Worm (Caenorhabditis elegans) whole organism, L4 larva: ENCODE measurements around the gene C04B4.6.

Experiments
- F10B5.3 ChIP-seq: sonication (generic microtip); optimal IDR thresholded peaks from 2 replicates; lab custom pipeline; 2016; ENCODE audit warnings: mild to moderate bottlenecking, missing genetic modification characterization, missing compliant biosample characterization
- F26F4.8 ChIP-seq: fragments of 200-800 bp; sonication (Bioruptor generic); conservative IDR thresholded peaks from 2 replicates; pipeline ENCODE4 v1.3.6; 2022; ENCODE audit warnings: missing genetic modification characterization, missing compliant biosample characterization
- F49E8.2 ChIP-seq: sonication (generic microtip); optimal IDR thresholded peaks from 2 replicates; lab custom pipeline; 2016; ENCODE audit warnings: missing compliant biosample characterization, mild to moderate bottlenecking, missing genetic modification characterization, borderline replicate concordance
- R02D3.7 ChIP-seq: fragments of 150-350 bp; sonication (generic microtip); optimal IDR thresholded peaks from 3 replicates; lab custom pipeline; 2014; ENCODE audit warnings: missing biosample characterization, missing genetic modification characterization
- Y105C5A.15 ChIP-seq: fragments of 200-800 bp; sonication (Bioruptor generic); IDR thresholded peaks from 2 replicates; pipeline ENCODE4 v1.3.6; 2022; ENCODE audit warnings: missing genetic modification characterization, missing compliant biosample characterization
- Y75B8A.6 ChIP-seq: fragments of 200-800 bp; sonication (Bioruptor generic); IDR thresholded peaks from 2 replicates; pipeline ENCODE4 v1.3.6; 2022; ENCODE audit warnings: missing genetic modification reagents, missing genetic modification characterization, missing compliant biosample characterization
- ZK546.5 ChIP-seq, 2 experiments: sonication (generic microtip); optimal IDR thresholded peaks; 2 replicates each; lab custom pipeline; 2017; ENCODE audit warnings: missing biosample characterization in 2 of 2, missing genetic modification characterization in 2 of 2
- aha-1 ChIP-seq: fragments of 150-350 bp; peaks from one replicate; lab custom pipeline; 2014; ENCODE audit warnings: missing biosample characterization, missing genetic modification characterization
- ama-1 ChIP-seq: fragments of 150-350 bp; optimal IDR thresholded peaks from 2 replicates; lab custom pipeline; 2014; ENCODE audit warnings: inconsistent platforms, mixed read lengths
- ceh-20 ChIP-seq: fragments of 200-800 bp; sonication (Bioruptor generic); IDR thresholded peaks from 2 replicates; pipeline ENCODE4 v1.3.6; 2022; ENCODE audit warnings: missing genetic modification reagents, missing genetic modification characterization, missing compliant biosample characterization
- ceh-28 ChIP-seq: fragments of 150-350 bp; optimal IDR thresholded peaks from 2 replicates; lab custom pipeline; 2014; ENCODE audit warnings: missing biosample characterization, missing genetic modification reagents, missing genetic modification characterization
- ceh-32 ChIP-seq: sonication (generic microtip); optimal IDR thresholded peaks from 2 replicates; lab custom pipeline; 2016; ENCODE audit warnings: mild to moderate bottlenecking, missing genetic modification characterization, missing compliant biosample characterization; ENCODE audit not compliant: poor library complexity
- daf-16 ChIP-seq, 3 experiments: sonication (generic microtip); optimal IDR thresholded peaks; 2 replicates each; lab custom pipeline; 2016 to 2017; ENCODE audit warnings: missing genetic modification characterization in 3 of 3, missing genetic modification reagents in 3 of 3, mild to moderate bottlenecking in 2 of 3, missing compliant biosample characterization in 2 of 3, missing biosample characterization in 1 of 3, moderate library complexity in 1 of 3
- daf-8 ChIP-seq: fragments of 200-800 bp; sonication (Bioruptor generic); IDR thresholded peaks from 2 replicates; pipeline ENCODE4 v1.3.6; 2022; ENCODE audit warnings: missing genetic modification characterization, missing compliant biosample characterization
- dmd-8 ChIP-seq: fragments of 200-800 bp; sonication (Bioruptor generic); IDR thresholded peaks from 2 replicates; pipeline ENCODE4 v1.3.6; 2022; ENCODE audit warnings: missing genetic modification characterization, missing compliant biosample characterization
- dmd-9 ChIP-seq: fragments of 200-800 bp; sonication (Bioruptor generic); IDR thresholded peaks from 2 replicates; pipeline ENCODE4 v1.3.6; 2022; ENCODE audit warnings: missing genetic modification reagents, missing genetic modification characterization, missing compliant biosample characterization
- duxl-1 ChIP-seq: sonication (generic microtip); optimal IDR thresholded peaks from 2 replicates; lab custom pipeline; 2016; ENCODE audit warnings: mild to moderate bottlenecking, missing genetic modification characterization, moderate library complexity, missing compliant biosample characterization; ENCODE audit not compliant: poor library complexity
- egl-27 ChIP-seq: sonication (generic microtip); optimal IDR thresholded peaks from 3 replicates; lab custom pipeline; 2017; ENCODE audit warnings: missing biosample characterization, missing genetic modification reagents, missing genetic modification characterization
- hlh-30 ChIP-seq: sonication (generic microtip); optimal IDR thresholded peaks from 2 replicates; lab custom pipeline; 2017; ENCODE audit warnings: antibody characterized with exemption, mild to moderate bottlenecking, missing genetic modification characterization, missing compliant biosample characterization; ENCODE audit not compliant: insufficient read depth
- hmg-1.1 ChIP-seq: fragments of 200-800 bp; sonication (Bioruptor generic); IDR thresholded peaks from 2 replicates; pipeline ENCODE4 v1.3.6; 2022; ENCODE audit warnings: missing genetic modification reagents, missing genetic modification characterization, missing compliant biosample characterization
- jun-1 ChIP-seq: fragments of 150-350 bp; optimal IDR thresholded peaks from 2 replicates; lab custom pipeline; 2014; ENCODE audit warnings: missing biosample characterization, missing genetic modification reagents, missing genetic modification characterization
- lin-39 ChIP-seq: fragments of 150-350 bp; optimal IDR thresholded peaks from 2 replicates; lab custom pipeline; 2014; ENCODE audit warnings: missing biosample characterization, missing genetic modification reagents, missing genetic modification characterization
- mdl-1 ChIP-seq, 2 experiments: fragments of 150-350 bp in 1 of 2; sonication (generic microtip) in 1 of 2; optimal IDR thresholded peaks; 2 replicates each; lab custom pipeline; 2014 to 2017; ENCODE audit warnings: missing biosample characterization in 2 of 2, missing genetic modification characterization in 2 of 2
- mdt-29 ChIP-seq: fragments of 200-800 bp; sonication (Bioruptor generic); IDR thresholded peaks from 2 replicates; pipeline ENCODE4 v1.3.6; 2022; ENCODE audit warnings: missing genetic modification reagents, missing genetic modification characterization, missing compliant biosample characterization
- mxl-2 ChIP-seq: fragments of 200-800 bp; sonication (Bioruptor generic); conservative IDR thresholded peaks from 2 replicates; pipeline ENCODE4 v1.3.6; 2022; ENCODE audit warnings: missing genetic modification reagents, missing genetic modification characterization, missing compliant biosample characterization
- nhr-76 ChIP-seq: fragments of 150-350 bp; optimal IDR thresholded peaks from 2 replicates; lab custom pipeline; 2014; ENCODE audit warnings: missing biosample characterization, missing genetic modification characterization
- pha-4 ChIP-seq, 2 experiments: fragments of 150-350 bp in 1 of 2; fragments of 200-800 bp in 1 of 2; sonication (Bioruptor generic) in 1 of 2; IDR thresholded peaks in 1 of 2; optimal IDR thresholded peaks in 1 of 2; 2 replicates each; pipeline versions ENCODE4 v1.3.6 to Lab custom; 2014 to 2022; ENCODE audit warnings: missing genetic modification characterization in 2 of 2, missing genetic modification reagents in 2 of 2, missing biosample characterization in 1 of 2, missing compliant biosample characterization in 1 of 2
- pqm-1 ChIP-seq: sonication (generic microtip); optimal IDR thresholded peaks from 2 replicates; lab custom pipeline; 2017; ENCODE audit warnings: missing biosample characterization, missing genetic modification characterization
- saeg-2 ChIP-seq: fragments of 200-800 bp; sonication (Bioruptor generic); IDR thresholded peaks from 2 replicates; pipeline ENCODE4 v1.3.6; 2022; ENCODE audit warnings: missing genetic modification reagents, missing genetic modification characterization, missing compliant biosample characterization
- set-16 ChIP-seq: fragments of 200-800 bp; sonication (Bioruptor generic); IDR thresholded peaks from 2 replicates; pipeline ENCODE4 v1.3.6; 2022; ENCODE audit warnings: missing genetic modification reagents, missing genetic modification characterization, missing compliant biosample characterization
- unc-130 ChIP-seq: sonication (generic microtip); optimal IDR thresholded peaks from 2 replicates; lab custom pipeline; 2016; ENCODE audit warnings: missing genetic modification reagents, missing genetic modification characterization, missing compliant biosample characterization
- unc-39 ChIP-seq: sonication (generic microtip); optimal IDR thresholded peaks from 2 replicates; lab custom pipeline; 2017; ENCODE audit warnings: missing biosample characterization, missing genetic modification characterization
- unc-62 ChIP-seq, 3 experiments: fragments of 150-350 bp in 1 of 3; sonication (generic microtip); optimal IDR thresholded peaks in 2 of 3; peaks in 1 of 3; 1 replicate in 1 of 3; 2 replicates in 2 of 3; lab custom pipeline; 2014 to 2017; ENCODE audit warnings: missing biosample characterization in 3 of 3, missing genetic modification characterization in 3 of 3, missing genetic modification reagents in 3 of 3, missing genotype in 1 of 3

C04B4.6 gene

ce11 chrX:12260381-12260931 is 15.0 kb downstream of the C04B4.6 start, which contains the start of gene E01G6.1:
E01G6.1 (plus strand) TSS chrX:12260881.
- TF ChIP-seq mxl-2 (GFP tag; lab: Robert Waterston, UW) = no peak
- no peak for TF ChIP-seq F10B5.3 (tag; lab: Kevin White, UChicago)
- peak; percentile 93 for TF ChIP-seq set-16 (GFP tag; lab: Robert Waterston, UW)
- 0 out of 2 replicates have a peak, but pooled peaks have one; percentile 37 for TF ChIP-seq dmd-8
- TF ChIP-seq ama-1 (lab: Kevin White, UChicago) = no peak
- TF ChIP-seq ceh-28 (tag; lab: Kevin White, UChicago) = no peak
- TF ChIP-seq pha-4 (GFP tag; IDR thresholded peaks at IDR 0.05; lab: Robert Waterston, UW) = no peak
- TF ChIP-seq pha-4 (tag; optimal IDR thresholded peaks at IDR 0.05; lab: Kevin White, UChicago) = no peak
- no peak for TF ChIP-seq daf-16 (GFP tag; optimal IDR thresholded peaks at IDR 0.05; lab: Kevin White, UChicago)
- TF ChIP-seq daf-16 (tag; optimal IDR thresholded peaks at IDR 0.05; lab: Kevin White, UChicago) = no peak

- peak; percentile 56 for TF ChIP-seq hlh-30 (tag; lab: Kevin White, UChicago)
- 0 out of 2 replicates have a peak, but pooled peaks have one; percentile 31 for TF ChIP-seq hmg-1.1 (GFP tag; lab: Robert Waterston, UW)
- peak; percentile 94 for TF ChIP-seq aha-1 (tag; lab: Kevin White, UChicago)
- 0 out of 2 replicates have a peak, but pooled peaks have one; percentile 29 for TF ChIP-seq ceh-20 (GFP tag; lab: Robert Waterston, UW)
- no peak for TF ChIP-seq lin-39 (tag; lab: Kevin White, UChicago)
- TF ChIP-seq, all 104 proteins: peak for 4
These were observed 18.9 kb downstream of the C04B4.6 start, which contains the start of gene E01G6.2 for ce11 chrX:12256594-12257048. E01G6.2 (plus strand) TSS chrX:12256644.

- TF ChIP-seq duxl-1 (tag; lab: Kevin White, UChicago) = no peak
- no peak for TF ChIP-seq daf-8 (GFP tag; lab: Robert Waterston, UW)
- TF ChIP-seq dmd-9 (GFP tag; lab: Robert Waterston, UW) = no peak
- TF ChIP-seq ceh-32 (tag; lab: Kevin White, UChicago) = no peak
- no peak for TF ChIP-seq F49E8.2 (tag; lab: Kevin White, UChicago)
- TF ChIP-seq unc-39 = no peak
- TF ChIP-seq unc-130 = no peak
- no peak for TF ChIP-seq F26F4.8 (GFP tag; lab: Robert Waterston, UW)
- no peak for TF ChIP-seq hmg-1.1 (GFP tag; lab: Robert Waterston, UW)
- TF ChIP-seq R02D3.7 = no peak
- no peak for TF ChIP-seq nhr-76 (tag; lab: Kevin White, UChicago)
- TF ChIP-seq mdt-29 (GFP tag; lab: Robert Waterston, UW) = no peak
- no peak for TF ChIP-seq pha-4 (GFP tag; IDR thresholded peaks at IDR 0.05; lab: Robert Waterston, UW)
- no peak for TF ChIP-seq pha-4 (tag; optimal IDR thresholded peaks at IDR 0.05; lab: Kevin White, UChicago)
- no peak for TF ChIP-seq egl-27 (tag; lab: Kevin White, UChicago)
- no peak for TF ChIP-seq jun-1
- no peak for TF ChIP-seq Y105C5A.15 (GFP tag; lab: Robert Waterston, UW)
- TF ChIP-seq pqm-1 (tag; lab: Kevin White, UChicago) = no peak
- TF ChIP-seq mdl-1 (tag; optimal IDR thresholded peaks at IDR 0.05; lab: Kevin White, UChicago) = no peak
- no peak for TF ChIP-seq saeg-2 (GFP tag; lab: Robert Waterston, UW)
These were observed 23.3 kb downstream of the C04B4.6 start for ce11 chrX:12252189-12252588.

- TF ChIP-seq ZK546.5 (tag; optimal IDR thresholded peaks at IDR 0.05; lab: Kevin White, UChicago) = no peak
- TF ChIP-seq unc-62 (GFP tag; optimal IDR thresholded peaks at IDR 0.05 in 1 of 2; lab: Kevin White, UChicago) = peak in 1 of 2 experiments; percentile 49
- no peak for TF ChIP-seq unc-62 (tag; optimal IDR thresholded peaks at IDR 0.05; lab: Kevin White, UChicago)
- peak in 1 of 2 experiments; percentile 53 for TF ChIP-seq daf-16 (GFP tag; optimal IDR thresholded peaks at IDR 0.05; lab: Kevin White, UChicago)
- TF ChIP-seq daf-16 (tag; optimal IDR thresholded peaks at IDR 0.05; lab: Kevin White, UChicago) = no peak
- TF ChIP-seq Y75B8A.6 (GFP tag; lab: Robert Waterston, UW) = no peak
These were observed 27.3 kb downstream of the C04B4.6 start for ce11 chrX:12248140-12248539.
